Worm (Caenorhabditis elegans) whole organism, L1 larva: ENCODE measurements around the gene F21C10.9.
A peak's percentile ranks its signal among the peaks of the same experiment; 100 is the strongest.

Source experiments
- aha-1 ChIP-seq: fragments of 150-350 bp; optimal IDR thresholded peaks from 2 replicates; lab custom pipeline; 2014; ENCODE audit warnings: missing biosample characterization, missing genetic modification characterization
- aly-2 ChIP-seq: fragments of 150-350 bp; optimal IDR thresholded peaks from 2 replicates; lab custom pipeline; 2014; ENCODE audit warnings: missing biosample characterization, missing genetic modification characterization
- blmp-1 ChIP-seq: fragments of 150-350 bp; optimal IDR thresholded peaks from 2 replicates; lab custom pipeline; 2014; ENCODE audit warnings: missing biosample characterization, missing genetic modification characterization
- ceh-8 ChIP-seq: fragments of 200-800 bp; sonication (Bioruptor generic); optimal IDR thresholded peaks from 2 replicates; lab custom pipeline; 2018; ENCODE audit warnings: mild to moderate bottlenecking, missing genetic modification characterization, moderate library complexity, missing compliant biosample characterization
- ceh-90 ChIP-seq: sonication (generic microtip); optimal IDR thresholded peaks from 2 replicates; lab custom pipeline; 2016; ENCODE audit warnings: missing genetic modification characterization, missing compliant biosample characterization
- efl-1 ChIP-seq, 4 experiments: fragments of 150-350 bp; optimal IDR thresholded peaks in 3 of 4; peaks in 1 of 4; 1 replicate in 1 of 4; 2 replicates in 3 of 4; lab custom pipeline; 2014; ENCODE audit warnings: missing biosample characterization in 2 of 4, missing genetic modification characterization in 2 of 4, missing genetic modification reagents in 2 of 4
- elt-2 ChIP-seq: sonication (generic microtip); optimal IDR thresholded peaks from 2 replicates; lab custom pipeline; 2016; ENCODE audit warnings: missing genetic modification characterization, mild to moderate bottlenecking, inconsistent platforms, missing compliant biosample characterization, missing genetic modification reagents
- elt-3 ChIP-seq, 6 experiments: fragments of 150-350 bp in 1 of 6; sonication (generic microtip); optimal IDR thresholded peaks; 2 replicates each; lab custom pipeline; 2017 to 2018; ENCODE audit warnings: missing biosample characterization in 6 of 6, missing genetic modification characterization in 6 of 6, inconsistent platforms in 1 of 6
- fkh-10 ChIP-seq: sonication (generic microtip); optimal IDR thresholded peaks from 2 replicates; lab custom pipeline; 2017; ENCODE audit warnings: missing biosample characterization, missing genetic modification reagents, missing genetic modification characterization
- fkh-4 ChIP-seq: sonication (generic microtip); optimal IDR thresholded peaks from 2 replicates; lab custom pipeline; 2016; ENCODE audit warnings: missing compliant biosample characterization, missing genetic modification characterization, borderline replicate concordance
- grh-1 ChIP-seq: fragments of 200-800 bp; sonication (Bioruptor generic); IDR thresholded peaks from 2 replicates; pipeline ENCODE4 v1.3.6; 2022; ENCODE audit warnings: missing genetic modification reagents, missing genetic modification characterization, missing compliant biosample characterization
- lin-13 ChIP-seq: fragments of 150-350 bp; optimal IDR thresholded peaks from 2 replicates; lab custom pipeline; 2014; ENCODE audit warnings: missing biosample characterization, missing genetic modification reagents, missing genetic modification characterization
- lin-14 ChIP-seq: fragments of 200-800 bp; sonication (Bioruptor generic); optimal IDR thresholded peaks from 2 replicates; lab custom pipeline; 2018; ENCODE audit warnings: mild to moderate bottlenecking, missing genetic modification characterization, moderate library complexity, missing compliant biosample characterization
- lin-15B ChIP-seq: fragments of 150-350 bp; sonication (generic microtip); optimal IDR thresholded peaks from 3 replicates; lab custom pipeline; 2014; ENCODE audit warnings: missing biosample characterization, missing genetic modification characterization
- lir-3 ChIP-seq: sonication (generic microtip); optimal IDR thresholded peaks from 2 replicates; lab custom pipeline; 2016; ENCODE audit warnings: mild to moderate bottlenecking, missing genetic modification characterization, moderate library complexity, missing compliant biosample characterization; ENCODE audit not compliant: poor library complexity
- lsy-2 ChIP-seq, 2 experiments: fragments of 150-350 bp; optimal IDR thresholded peaks; 2 replicates each; lab custom pipeline; 2014; ENCODE audit warnings: missing biosample characterization in 2 of 2, missing genetic modification characterization in 2 of 2
- mab-9 ChIP-seq: fragments of 200-800 bp; sonication (Bioruptor generic); IDR thresholded peaks from 2 replicates; pipeline ENCODE4 v1.3.6; 2022; ENCODE audit warnings: missing genetic modification reagents, missing genetic modification characterization, missing compliant biosample characterization
- mdl-1 ChIP-seq, 2 experiments: fragments of 150-350 bp; optimal IDR thresholded peaks; 2 replicates each; lab custom pipeline; 2014 to 2017; ENCODE audit warnings: missing biosample characterization in 2 of 2, missing genetic modification characterization in 2 of 2, inconsistent platforms in 1 of 2
- mep-1 ChIP-seq: fragments of 150-350 bp; optimal IDR thresholded peaks from 2 replicates; lab custom pipeline; 2014; ENCODE audit warnings: missing biosample characterization, missing genetic modification characterization
- nhr-19 ChIP-seq: fragments of 200-800 bp; sonication (Bioruptor generic); conservative IDR thresholded peaks from 2 replicates; pipeline ENCODE4 v1.3.6; 2022; ENCODE audit warnings: missing genetic modification characterization, missing compliant biosample characterization
- nhr-20 ChIP-seq: sonication (generic microtip); optimal IDR thresholded peaks from 2 replicates; lab custom pipeline; 2016; ENCODE audit warnings: mild to moderate bottlenecking, missing genetic modification characterization, missing compliant biosample characterization
- nhr-47 ChIP-seq: sonication (generic microtip); optimal IDR thresholded peaks from 2 replicates; lab custom pipeline; 2016; ENCODE audit warnings: mild to moderate bottlenecking, missing genetic modification characterization, moderate library complexity, missing compliant biosample characterization
- nhr-71 ChIP-seq: sonication (generic microtip); optimal IDR thresholded peaks from 2 replicates; lab custom pipeline; 2016; ENCODE audit warnings: mild to moderate bottlenecking, missing genetic modification characterization, moderate library complexity, missing compliant biosample characterization
- nhr-85 ChIP-seq: sonication (generic microtip); peaks from one replicate; lab custom pipeline; 2016; ENCODE audit warnings: missing genetic modification characterization, inconsistent platforms, missing compliant biosample characterization
- nhr-90 ChIP-seq: sonication (generic microtip); optimal IDR thresholded peaks from 2 replicates; lab custom pipeline; 2016; ENCODE audit warnings: mild to moderate bottlenecking, missing genetic modification characterization, missing compliant biosample characterization; ENCODE audit not compliant: poor library complexity
- pag-3 ChIP-seq: sonication (generic microtip); optimal IDR thresholded peaks from 2 replicates; lab custom pipeline; 2017; ENCODE audit warnings: missing genetic modification characterization, mild to moderate bottlenecking, missing compliant biosample characterization, antibody characterized with exemption, borderline replicate concordance; ENCODE audit not compliant: insufficient read depth
- snpc-4 ChIP-seq: fragments of 150-350 bp; optimal IDR thresholded peaks from 2 replicates; lab custom pipeline; 2014; ENCODE audit warnings: missing biosample characterization, missing genetic modification characterization
- snu-23 ChIP-seq: sonication (generic microtip); optimal IDR thresholded peaks from 2 replicates; lab custom pipeline; 2016; ENCODE audit warnings: missing genetic modification characterization, missing compliant biosample characterization
- sup-37 ChIP-seq: fragments of 200-800 bp; sonication (Bioruptor generic); optimal IDR thresholded peaks from 2 replicates; lab custom pipeline; 2018; ENCODE audit warnings: mild to moderate bottlenecking, missing genetic modification characterization, missing compliant biosample characterization
- tbx-2 ChIP-seq: sonication (generic microtip); optimal IDR thresholded peaks from 2 replicates; lab custom pipeline; 2016; ENCODE audit warnings: missing genetic modification characterization, missing compliant biosample characterization
- unc-62 ChIP-seq: fragments of 150-350 bp; optimal IDR thresholded peaks from 2 replicates; lab custom pipeline; 2014; ENCODE audit warnings: missing biosample characterization, missing genetic modification reagents, missing genetic modification characterization
- unc-98 ChIP-seq: fragments of 200-800 bp; sonication (Bioruptor generic); IDR thresholded peaks from 2 replicates; pipeline ENCODE4 v1.3.6; 2022; ENCODE audit warnings: missing genetic modification characterization, missing compliant biosample characterization
- vab-15 ChIP-seq: sonication (generic microtip); optimal IDR thresholded peaks from 2 replicates; lab custom pipeline; 2017; ENCODE audit warnings: missing genotype, mild to moderate bottlenecking, missing genetic modification characterization, missing compliant biosample characterization
- xbp-1 ChIP-seq: sonication (generic microtip); optimal IDR thresholded peaks from 2 replicates; lab custom pipeline; 2016; ENCODE audit warnings: missing genetic modification characterization, missing compliant biosample characterization
- zag-1 ChIP-seq: fragments of 150-350 bp; optimal IDR thresholded peaks from 2 replicates; lab custom pipeline; 2014; ENCODE audit warnings: missing biosample characterization, missing genetic modification characterization
- ztf-4 ChIP-seq: fragments of 150-350 bp; optimal IDR thresholded peaks from 2 replicates; lab custom pipeline; 2014; ENCODE audit warnings: missing biosample characterization, missing genetic modification characterization

The F21C10.9 gene

DNA sequence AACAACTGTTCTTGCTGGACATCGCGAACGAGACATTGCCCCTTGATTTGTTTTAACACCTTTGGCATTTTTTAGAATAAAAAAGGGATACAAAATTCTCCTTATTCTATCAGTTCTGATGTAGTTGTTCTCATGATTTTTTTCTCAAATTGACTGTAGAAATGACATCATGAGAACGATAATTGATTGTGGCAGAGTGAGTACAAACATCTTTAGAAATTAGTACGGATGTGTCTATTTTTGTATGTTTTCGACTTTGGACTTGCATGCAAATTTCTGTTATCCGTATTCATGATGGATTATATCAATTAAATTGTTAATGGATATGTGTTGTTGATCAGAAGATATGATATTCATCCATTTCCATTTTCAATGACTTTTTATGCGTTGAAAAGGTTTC, 49.7 kb upstream of the F21C10.9 start:
- TF ChIP-seq ztf-4 (tag; lab: Kevin White, UChicago) (no peak), unc-62 (no peak), nhr-71 (peak; percentile 32), blmp-1 (tag; lab: Kevin White, UChicago) (no peak), nhr-20 (tag; lab: Kevin White, UChicago) (peak; percentile 46), nhr-85 (tag; lab: Kevin White, UChicago) (peak; percentile 82), lin-14 (peak; percentile 23), tbx-2 (tag; lab: Kevin White, UChicago) (peak; percentile 2)

DNA sequence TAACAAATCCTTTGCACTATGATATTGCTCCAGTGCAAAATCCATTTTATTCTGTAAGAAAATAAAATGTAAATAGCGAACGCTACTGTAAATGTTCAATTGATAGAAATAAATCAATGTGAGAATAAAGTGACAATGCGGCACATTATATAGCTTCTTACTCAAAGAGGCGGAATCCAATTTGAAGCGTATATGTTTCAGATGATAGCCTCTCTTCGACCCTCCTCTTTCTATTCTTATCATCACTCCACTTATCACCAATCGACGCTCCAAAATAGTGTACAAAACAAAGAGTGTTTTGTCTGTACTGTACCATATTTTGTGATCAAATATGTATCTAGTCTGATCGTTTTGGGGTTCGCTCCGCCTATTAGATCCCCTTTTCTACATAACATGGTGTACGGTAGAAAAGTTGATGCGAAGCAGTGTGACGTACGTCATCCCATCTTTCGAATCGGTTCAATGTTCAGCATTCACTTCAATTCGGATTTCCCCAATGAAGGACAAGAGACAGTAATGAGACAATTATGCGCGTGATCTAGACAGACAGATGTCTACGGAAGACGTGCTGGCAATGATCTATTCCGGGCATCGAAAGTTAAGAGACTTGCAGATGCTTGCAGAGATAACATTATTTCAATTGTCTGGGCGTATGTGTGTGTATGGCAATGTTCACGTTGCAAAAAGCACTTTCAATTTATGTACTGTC, 48.5 kb upstream of the F21C10.9 start, which contains the start of gene spl-2:
Gene spl-2 (minus strand): TSS at position 51 of the 709 bp plus-strand sequence.
- no peak for TF ChIP-seq ceh-90 (tag; lab: Kevin White, UChicago)
- no peak for TF ChIP-seq lir-3
- no peak for TF ChIP-seq mab-9 (GFP tag; lab: Robert Waterston, UW)
- peak; percentile 21 for TF ChIP-seq elt-2 (tag; lab: Kevin White, UChicago)
- TF ChIP-seq nhr-19 (GFP tag; lab: Robert Waterston, UW): peak; percentile 17; the same call in 1 of the 2 replicates
- peak; percentile 98 for TF ChIP-seq nhr-85 (tag; lab: Kevin White, UChicago)
- TF ChIP-seq nhr-71: peak; percentile 63
- peak; percentile 17 for TF ChIP-seq tbx-2 (tag; lab: Kevin White, UChicago)
- no peak for TF ChIP-seq vab-15 (tag; lab: Kevin White, UChicago)
- TF ChIP-seq blmp-1 (tag; lab: Kevin White, UChicago): peak; percentile 85
- TF ChIP-seq elt-3 (tag; optimal IDR thresholded peaks at IDR 0.05; lab: Kevin White, UChicago): peak in 2 of 6 experiments; percentile 5 to 13
- TF ChIP-seq lin-14: peak; percentile 83
- peak; percentile 27 for TF ChIP-seq mep-1 (tag; lab: Kevin White, UChicago)
- no peak for TF ChIP-seq lin-15B (tag; lab: Kevin White, UChicago)
- peak; percentile 35 for TF ChIP-seq snu-23 (GFP tag; lab: Kevin White, UChicago)
- peak; percentile 29 for TF ChIP-seq nhr-90 (tag; lab: Kevin White, UChicago)
- no peak for TF ChIP-seq ztf-4 (tag; lab: Kevin White, UChicago)
- no peak for TF ChIP-seq lin-13 (GFP tag; lab: Kevin White, UChicago)
- no peak for TF ChIP-seq unc-62
- TF ChIP-seq lsy-2 (tag; optimal IDR thresholded peaks at IDR 0.05; lab: Kevin White, UChicago): no peak
- TF ChIP-seq nhr-20 (tag; lab: Kevin White, UChicago): peak; percentile 70
- 0 out of 2 replicates have a peak, but pooled peaks have one; percentile 40 for TF ChIP-seq grh-1 (GFP tag; lab: Robert Waterston, UW)
- TF ChIP-seq mdl-1 (tag; optimal IDR thresholded peaks at IDR 0.05; lab: Kevin White, UChicago): peak in 1 of 2 experiments; percentile 4

DNA sequence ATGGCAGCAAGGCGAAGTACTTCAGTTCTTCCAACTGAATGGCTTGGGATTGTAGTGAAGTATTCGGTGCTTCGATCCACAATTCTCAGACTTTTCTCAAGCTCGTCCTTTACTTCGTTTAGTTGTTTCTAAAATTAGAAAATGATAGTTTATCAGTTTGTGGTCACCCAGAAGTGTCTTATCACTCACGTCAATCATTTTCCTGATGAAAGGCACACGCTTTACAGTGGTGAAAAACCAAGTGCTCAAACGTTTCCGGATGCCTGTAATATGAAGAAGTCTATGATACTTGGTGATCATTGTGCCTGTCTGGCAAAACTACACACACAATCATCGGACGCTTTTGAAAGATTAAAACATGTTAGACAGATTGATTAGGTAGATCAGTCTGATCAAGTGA, 47.7 kb upstream of the F21C10.9 start:
- no peak for TF ChIP-seq efl-1 (optimal IDR thresholded peaks at IDR 0.05; lab: Kevin White, UChicago)
- TF ChIP-seq efl-1 (GFP tag; optimal IDR thresholded peaks at IDR 0.05 in 1 of 2; lab: Kevin White, UChicago): peak in 1 of 2 experiments; percentile 70
- no peak for TF ChIP-seq ceh-8 (GFP tag; lab: Kevin White, UChicago)
- peak; percentile 23 for TF ChIP-seq nhr-85 (tag; lab: Kevin White, UChicago)
- no peak for TF ChIP-seq fkh-10 (GFP tag; lab: Kevin White, UChicago)
- peak; percentile 90 for TF ChIP-seq elt-2 (tag; lab: Kevin White, UChicago)

DNA sequence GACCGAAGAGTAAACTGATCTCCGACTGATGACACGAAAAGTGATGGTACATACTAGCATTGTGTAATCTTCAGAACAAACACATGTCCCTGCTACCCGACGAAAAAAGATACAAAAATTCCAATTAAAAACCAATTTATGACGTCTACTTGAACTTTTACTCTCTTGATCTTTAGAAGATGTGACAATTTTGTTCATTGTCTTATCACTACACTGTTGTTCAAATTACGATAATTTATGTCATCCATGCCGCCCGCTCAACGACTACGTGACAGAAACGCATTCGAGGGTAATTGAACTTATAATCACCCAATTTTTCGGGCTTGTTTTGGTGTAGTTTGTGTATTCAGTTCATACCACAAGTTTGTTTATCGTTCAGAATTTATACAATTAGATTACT, 45.4 kb upstream of the F21C10.9 start:
- TF ChIP-seq mab-9 (GFP tag; lab: Robert Waterston, UW) (no peak), nhr-71 (peak; percentile 14), blmp-1 (tag; lab: Kevin White, UChicago) (peak; percentile 60), unc-98 (no peak), pag-3 (tag; lab: Kevin White, UChicago) (no peak), elt-3 (tag; optimal IDR thresholded peaks at IDR 0.05; lab: Kevin White, UChicago) (peak in 2 of 6 experiments; percentile 15 to 53), nhr-47 (tag; lab: Kevin White, UChicago) (no peak), nhr-20 (tag; lab: Kevin White, UChicago) (peak; percentile 74), ceh-8 (GFP tag; lab: Kevin White, UChicago) (no peak), nhr-85 (tag; lab: Kevin White, UChicago) (peak; percentile 27), zag-1 (tag; lab: Kevin White, UChicago) (no peak), snpc-4 (tag; lab: Kevin White, UChicago) (no peak), xbp-1 (tag; lab: Kevin White, UChicago) (no peak), efl-1 (optimal IDR thresholded peaks at IDR 0.05; lab: Kevin White, UChicago) (no peak), efl-1 (GFP tag; optimal IDR thresholded peaks at IDR 0.05 in 1 of 2; lab: Kevin White, UChicago) (peak in 1 of 2 experiments; percentile 73), snu-23 (GFP tag; lab: Kevin White, UChicago) (no peak), fkh-4 (tag; lab: Kevin White, UChicago) (no peak), aha-1 (tag; lab: Kevin White, UChicago) (no peak), sup-37 (GFP tag; lab: Kevin White, UChicago) (no peak), aly-2 (tag; lab: Kevin White, UChicago) (no peak), lin-14 (peak; percentile 19)
